Fruit fly (Drosophila melanogaster) whole organism, embryonic: ENCODE data around the gene CG12009.

Source experiments
- Adf1 ChIP-seq: fragments of 200-800 bp; sonication (Bioruptor generic); IDR thresholded peaks from 2 replicates; pipeline ENCODE4 v1.3.6; 2022; ENCODE audit warnings: missing biosample characterization, missing genetic modification characterization
- Antp ChIP-seq: fragments of 200-800 bp; sonication (Bioruptor generic); optimal IDR thresholded peaks from 3 replicates; lab custom pipeline; 2016; ENCODE audit warnings: missing biosample characterization, missing genetic modification characterization
- Awh ChIP-seq: fragments of 200-800 bp; sonication (Bioruptor generic); IDR thresholded peaks from 2 replicates; pipeline ENCODE4, ENCODE4 v1.3.6; 2022; ENCODE audit warnings: missing biosample characterization, missing genetic modification characterization
- B-H2 ChIP-seq: fragments of 200-800 bp; sonication (Bioruptor generic); optimal IDR thresholded peaks from 2 replicates; lab custom pipeline; 2018; ENCODE audit warnings: missing biosample characterization, mild to moderate bottlenecking, missing genetic modification characterization
- CG10321 ChIP-seq: fragments of 200-800 bp; sonication (Bioruptor generic); IDR thresholded peaks from 2 replicates; pipeline ENCODE4 v1.3.6; 2022; ENCODE audit warnings: missing biosample characterization, missing genetic modification characterization
- CG10543 ChIP-seq: fragments of 200-800 bp; sonication (Bioruptor generic); optimal IDR thresholded peaks from 3 replicates; lab custom pipeline; 2017; ENCODE audit warnings: missing biosample characterization, mild to moderate bottlenecking, missing genetic modification characterization, moderate library complexity
- CG12071 ChIP-seq: fragments of 200-800 bp; sonication (Bioruptor generic); optimal IDR thresholded peaks from 3 replicates; lab custom pipeline; 2018; ENCODE audit warnings: missing biosample characterization, mild to moderate bottlenecking, missing genetic modification characterization
- CG13296 ChIP-seq: fragments of 200-800 bp; sonication (Bioruptor generic); optimal IDR thresholded peaks from 3 replicates; lab custom pipeline; 2018; ENCODE audit warnings: missing biosample characterization, mild to moderate bottlenecking, missing genetic modification characterization
- CG15269 ChIP-seq: fragments of 200-800 bp; sonication (Bioruptor generic); optimal IDR thresholded peaks from 2 replicates; lab custom pipeline; 2018; ENCODE audit warnings: missing biosample characterization, mild to moderate bottlenecking, missing genetic modification characterization, moderate library complexity
- CG16779 ChIP-seq: fragments of 200-800 bp; sonication (Bioruptor generic); IDR thresholded peaks from 2 replicates; pipeline ENCODE4 v1.3.6; 2022; ENCODE audit warnings: missing biosample characterization, missing genetic modification characterization
- CG17385 ChIP-seq: fragments of 200-800 bp; sonication (Bioruptor generic); optimal IDR thresholded peaks from 3 replicates; lab custom pipeline; 2018; ENCODE audit warnings: missing biosample characterization, mild to moderate bottlenecking, missing genetic modification characterization
- CG18011 ChIP-seq: fragments of 200-800 bp; sonication (Bioruptor generic); optimal IDR thresholded peaks from 2 replicates; lab custom pipeline; 2017; ENCODE audit warnings: missing biosample characterization, missing genetic modification characterization, mild to moderate bottlenecking, moderate library complexity, missing genotype
- CG2712 ChIP-seq: fragments of 200-800 bp; optimal IDR thresholded peaks from 3 replicates; lab custom pipeline; 2019; ENCODE audit warnings: missing biosample characterization, mild to moderate bottlenecking, missing genetic modification characterization, moderate library complexity
- CG2875 ChIP-seq: fragments of 200-800 bp; sonication (Bioruptor generic); optimal IDR thresholded peaks from 2 replicates; lab custom pipeline; 2017; ENCODE audit warnings: missing biosample characterization, mild to moderate bottlenecking, missing genetic modification characterization, missing genetic modification reagents
- CG2889 ChIP-seq: fragments of 200-800 bp; sonication (Bioruptor generic); IDR thresholded peaks from 3 replicates; pipeline ENCODE4 v1.3.6; 2022; ENCODE audit warnings: missing biosample characterization, missing genetic modification characterization
- CG4707 ChIP-seq: fragments of 200-800 bp; sonication (Bioruptor generic); optimal IDR thresholded peaks from 2 replicates; lab custom pipeline; 2018; ENCODE audit warnings: missing biosample characterization, mild to moderate bottlenecking, missing genetic modification characterization, moderate library complexity
- CG4820 ChIP-seq: fragments of 200-800 bp; sonication (Bioruptor generic); optimal IDR thresholded peaks from 3 replicates; lab custom pipeline; 2016; ENCODE audit warnings: missing biosample characterization, missing genetic modification characterization
- CG7271 ChIP-seq: fragments of 200-800 bp; sonication (Bioruptor generic); optimal IDR thresholded peaks from 2 replicates; lab custom pipeline; 2018; ENCODE audit warnings: missing biosample characterization, mild to moderate bottlenecking, missing genetic modification characterization, moderate library complexity
- CG9215 ChIP-seq: fragments of 200-800 bp; sonication (Bioruptor generic); IDR thresholded peaks from 2 replicates; pipeline ENCODE4 v1.3.6; 2022; ENCODE audit warnings: missing biosample characterization, missing genetic modification characterization
- CG9727 ChIP-seq: fragments of 200-800 bp; sonication (Bioruptor generic); optimal IDR thresholded peaks from 3 replicates; lab custom pipeline; 2017; ENCODE audit warnings: missing biosample characterization, mild to moderate bottlenecking, missing genetic modification characterization
- CG9817 ChIP-seq: fragments of 200-800 bp; sonication (Bioruptor generic); optimal IDR thresholded peaks from 2 replicates; lab custom pipeline; 2018; ENCODE audit warnings: missing biosample characterization, mild to moderate bottlenecking, missing genetic modification characterization, moderate library complexity
- Chrac-16 ChIP-seq: fragments of 200-800 bp; sonication (Bioruptor generic); optimal IDR thresholded peaks from 3 replicates; lab custom pipeline; 2016; ENCODE audit warnings: missing biosample characterization, missing genetic modification characterization
- Dad ChIP-seq: fragments of 200-800 bp; sonication (Bioruptor generic); optimal IDR thresholded peaks from 3 replicates; lab custom pipeline; 2016; ENCODE audit warnings: missing biosample characterization, missing genetic modification characterization
- Dfd ChIP-seq, 2 experiments: fragments of >200 bp; optimal IDR thresholded peaks; 2 replicates each; lab custom pipeline; 2017; ENCODE audit warnings: missing biosample characterization in 2 of 2, missing genetic modification characterization in 2 of 2
- Drgx ChIP-seq: fragments of 200-800 bp; sonication (Bioruptor generic); IDR thresholded peaks from 2 replicates; pipeline ENCODE4 v1.3.6; 2022; ENCODE audit warnings: missing biosample characterization, missing genetic modification characterization
- Eip74EF ChIP-seq, 2 experiments: fragments of 200-800 bp in 1 of 2; fragments of >200 bp in 1 of 2; sonication (Bioruptor generic) in 1 of 2; optimal IDR thresholded peaks; 2 replicates each; lab custom pipeline; 2017 to 2019; ENCODE audit warnings: missing biosample characterization in 2 of 2, missing genetic modification characterization in 2 of 2, mild to moderate bottlenecking in 1 of 2, moderate library complexity in 1 of 2
- Fer2 ChIP-seq: fragments of 200-800 bp; sonication (Bioruptor generic); optimal IDR thresholded peaks from 2 replicates; lab custom pipeline; 2018; ENCODE audit warnings: missing biosample characterization, mild to moderate bottlenecking, missing genetic modification characterization, moderate library complexity
- HLH54F ChIP-seq: fragments of 200-800 bp; sonication (Bioruptor generic); optimal IDR thresholded peaks from 3 replicates; lab custom pipeline; 2016; ENCODE audit warnings: missing biosample characterization, missing genetic modification characterization
- HmgD ChIP-seq: fragments of 200-800 bp; sonication (Bioruptor generic); optimal IDR thresholded peaks from 3 replicates; lab custom pipeline; 2016; ENCODE audit warnings: missing biosample characterization, missing genetic modification characterization
- Mad ChIP-seq: fragments of 200-800 bp; sonication (Bioruptor generic); optimal IDR thresholded peaks from 2 replicates; lab custom pipeline; 2016; ENCODE audit warnings: missing biosample characterization, missing genetic modification characterization
- Med ChIP-seq: fragments of 200-800 bp; sonication (Bioruptor generic); peaks from one replicate; lab custom pipeline; 2016; ENCODE audit warnings: missing biosample characterization, missing genetic modification characterization, mild to moderate bottlenecking, inconsistent platforms, moderate library complexity
- Neu2 ChIP-seq: fragments of 200-800 bp; sonication (Bioruptor generic); optimal IDR thresholded peaks from 3 replicates; lab custom pipeline; 2016; ENCODE audit warnings: missing biosample characterization, missing genetic modification characterization, borderline replicate concordance
- Optix ChIP-seq: fragments of 200-800 bp; sonication (Bioruptor generic); IDR thresholded peaks from 3 replicates; pipeline ENCODE4 v1.3.6; 2022; ENCODE audit warnings: missing biosample characterization, missing genetic modification characterization
- Xrp1 ChIP-seq: fragments of 200-800 bp; sonication (Bioruptor generic); IDR thresholded peaks from 2 replicates; pipeline ENCODE4 v1.3.6; 2022; ENCODE audit warnings: missing biosample characterization, missing genetic modification characterization
- ab ChIP-seq: fragments of 200-800 bp; sonication (Bioruptor generic); optimal IDR thresholded peaks from 2 replicates; lab custom pipeline; 2016; ENCODE audit warnings: missing biosample characterization, missing genetic modification characterization
- amos ChIP-seq: fragments of 200-800 bp; sonication (Bioruptor generic); IDR thresholded peaks from 2 replicates; pipeline ENCODE4 v1.3.6; 2022; ENCODE audit warnings: missing biosample characterization, missing genetic modification characterization; ENCODE audit not compliant: partially characterized antibody
- cg ChIP-seq: fragments of 200-800 bp; sonication (Bioruptor generic); optimal IDR thresholded peaks from 3 replicates; lab custom pipeline; 2019; ENCODE audit warnings: missing biosample characterization, mild to moderate bottlenecking, missing genetic modification characterization, moderate library complexity
- dimm ChIP-seq: fragments of 200-800 bp; sonication (Bioruptor generic); IDR thresholded peaks from 2 replicates; pipeline ENCODE4 v1.3.6; 2022; ENCODE audit warnings: missing biosample characterization, missing genetic modification characterization
- dpn ChIP-seq, 2 experiments: fragments of 200-800 bp; sonication (Bioruptor generic); optimal IDR thresholded peaks; 3 replicates each; lab custom pipeline; 2016; ENCODE audit warnings: missing biosample characterization in 2 of 2, missing genetic modification characterization in 2 of 2
- gfzf ChIP-seq: fragments of 200-800 bp; sonication (Bioruptor generic); optimal IDR thresholded peaks from 2 replicates; lab custom pipeline; 2016; ENCODE audit warnings: missing biosample characterization, mild to moderate bottlenecking, missing genetic modification characterization, moderate library complexity
- hbn ChIP-seq: fragments of 200-800 bp; sonication (Bioruptor generic); IDR thresholded peaks from 2 replicates; pipeline ENCODE4 v1.3.6; 2022; ENCODE audit warnings: missing biosample characterization, missing genetic modification characterization; ENCODE audit not compliant: partially characterized antibody
- ind ChIP-seq: fragments of 200-800 bp; sonication (Bioruptor generic); optimal IDR thresholded peaks from 3 replicates; lab custom pipeline; 2016; ENCODE audit warnings: missing biosample characterization, missing genetic modification characterization
- kah ChIP-seq: fragments of 200-800 bp; sonication (Bioruptor generic); optimal IDR thresholded peaks from 2 replicates; lab custom pipeline; 2018; ENCODE audit warnings: missing biosample characterization, mild to moderate bottlenecking, missing genetic modification characterization
- p53 ChIP-seq: fragments of 200-800 bp; sonication (Bioruptor generic); optimal IDR thresholded peaks from 2 replicates; lab custom pipeline; 2016; ENCODE audit warnings: missing biosample characterization, missing genetic modification characterization
- ro ChIP-seq: fragments of 200-800 bp; sonication (Bioruptor generic); IDR thresholded peaks from 2 replicates; pipeline ENCODE4 v1.3.6; 2022; ENCODE audit warnings: missing biosample characterization, missing genetic modification characterization
- schlank ChIP-seq: fragments of 200-800 bp; sonication (Bioruptor generic); optimal IDR thresholded peaks from 2 replicates; lab custom pipeline; 2018; ENCODE audit warnings: missing biosample characterization, mild to moderate bottlenecking, missing genetic modification characterization
- seq ChIP-seq: fragments of 200-800 bp; sonication (Bioruptor generic); IDR thresholded peaks from 2 replicates; pipeline ENCODE4 v1.3.6; 2022; ENCODE audit warnings: missing biosample characterization, missing genetic modification characterization
- sisA ChIP-seq: fragments of 200-800 bp; sonication (Bioruptor generic); IDR thresholded peaks from 2 replicates; pipeline ENCODE4 v1.3.6; 2022; ENCODE audit warnings: missing biosample characterization, missing genetic modification characterization
- slp2 ChIP-seq: fragments of 200-800 bp; sonication (Bioruptor generic); optimal IDR thresholded peaks from 2 replicates; lab custom pipeline; 2016; ENCODE audit warnings: missing biosample characterization, missing genetic modification characterization
- wor ChIP-seq: fragments of 200-800 bp; sonication (Bioruptor generic); IDR thresholded peaks from 2 replicates; pipeline ENCODE4 v1.3.6; 2022; ENCODE audit warnings: missing biosample characterization, missing genetic modification characterization

CG12009 gene

DNA sequence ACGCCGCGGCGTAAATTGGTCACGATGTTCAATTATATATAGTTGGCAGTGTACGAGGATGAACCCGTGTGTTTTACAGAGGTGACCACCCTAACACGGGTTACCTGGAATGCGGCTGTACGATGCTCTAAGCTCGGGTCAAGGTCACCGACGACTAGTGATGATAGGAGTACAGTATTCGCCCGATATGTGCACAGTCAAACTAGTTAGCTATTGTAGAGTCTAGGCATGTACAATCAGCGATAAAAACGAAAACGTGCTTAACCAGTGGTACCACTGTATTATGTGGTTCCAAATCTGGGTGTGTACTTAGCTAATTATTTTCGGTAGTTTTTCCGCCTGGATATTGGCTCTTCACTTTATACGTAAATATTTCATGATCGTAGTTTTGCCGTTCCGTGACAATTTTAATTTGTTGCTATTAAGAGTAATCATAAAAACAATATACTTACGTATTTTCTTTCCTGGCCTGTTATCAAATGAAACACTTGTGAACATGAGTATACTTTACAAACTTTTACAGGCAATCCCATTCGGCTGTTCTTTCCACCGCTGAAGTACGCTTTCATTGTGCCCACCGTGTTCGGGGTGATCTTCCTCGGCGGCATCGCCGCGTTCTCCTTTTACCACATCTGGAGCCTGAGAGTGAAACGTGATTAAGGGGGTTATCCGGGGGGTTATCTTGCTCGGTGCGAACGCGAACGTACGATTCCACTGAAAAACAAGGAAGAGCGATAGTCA, 28.9 kb downstream of the CG12009 start:
- TF ChIP-seq kah (GFP tag; lab: Kevin White, UChicago): no peak
- TF ChIP-seq Dfd (GFP tag; optimal IDR thresholded peaks at IDR 0.05; lab: Kevin White, UChicago): no peak
- TF ChIP-seq sisA (GFP tag; lab: Robert Waterston, UW): 0 out of 2 replicates have a peak, but pooled peaks have one; percentile 18
- TF ChIP-seq Fer2: no peak
- TF ChIP-seq CG9817 (tag; lab: Kevin White, UChicago): peak; percentile 4
- peak; percentile 35 for TF ChIP-seq CG10543 (GFP tag; lab: Kevin White, UChicago)
- TF ChIP-seq Adf1 (GFP tag; lab: Robert Waterston, UW): 0 out of 2 replicates have a peak, but pooled peaks have one; percentile 10
- peak; percentile 39 for TF ChIP-seq ind (GFP tag; lab: Kevin White, UChicago)
- no peak for TF ChIP-seq CG4707 (GFP tag; lab: Kevin White, UChicago)
- no peak for TF ChIP-seq CG2889 (GFP tag; lab: Robert Waterston, UW)
- TF ChIP-seq CG10321 (GFP tag; lab: Robert Waterston, UW): no peak
- TF ChIP-seq CG9215: no peak
- peak; percentile 51 for TF ChIP-seq CG13296 (GFP tag; lab: Kevin White, UChicago)
- TF ChIP-seq Dad: no peak
- no peak for TF ChIP-seq ab (GFP tag; lab: Kevin White, UChicago)
- no peak for TF ChIP-seq CG18011 (GFP tag; lab: Kevin White, UChicago)
- no peak for TF ChIP-seq schlank (tag; lab: Kevin White, UChicago)
- TF ChIP-seq p53: no peak
- TF ChIP-seq ro (GFP tag; lab: Robert Waterston, UW): no peak
- peak; percentile 38 for TF ChIP-seq HLH54F (GFP tag; lab: Kevin White, UChicago)
- TF ChIP-seq seq: no peak
- TF ChIP-seq CG2712 (tag; lab: Kevin White, UChicago): no peak
- TF ChIP-seq wor (GFP tag; lab: Robert Waterston, UW): no peak
- TF ChIP-seq CG9727 (GFP tag; lab: Kevin White, UChicago): no peak
- peak; percentile 34 for TF ChIP-seq Antp (GFP tag; lab: Kevin White, UChicago)
- no peak for TF ChIP-seq Neu2 (GFP tag; lab: Kevin White, UChicago)
- peak; percentile 2 for TF ChIP-seq CG4820 (GFP tag; lab: Kevin White, UChicago)
- TF ChIP-seq HmgD (GFP tag; lab: Kevin White, UChicago): no peak
- peak in 1 of 2 experiments; percentile 58 for TF ChIP-seq Eip74EF (GFP tag; optimal IDR thresholded peaks at IDR 0.05; lab: Kevin White, UChicago)
- no peak for TF ChIP-seq Drgx
- peak; percentile 38 for TF ChIP-seq CG17385 (GFP tag; lab: Kevin White, UChicago)
- peak; percentile 6 to 33 for TF ChIP-seq dpn (GFP tag; optimal IDR thresholded peaks at IDR 0.05; lab: Kevin White, UChicago)
- TF ChIP-seq CG7271: no peak
- no peak for TF ChIP-seq hbn (GFP tag; lab: Robert Waterston, UW)
- TF ChIP-seq dimm (GFP tag; lab: Robert Waterston, UW): no peak
- no peak for TF ChIP-seq Mad (GFP tag; lab: Kevin White, UChicago)
- TF ChIP-seq CG2875 (GFP tag; lab: Kevin White, UChicago): no peak
- TF ChIP-seq cg (GFP tag; lab: Kevin White, UChicago): no peak
- no peak for TF ChIP-seq CG16779 (GFP tag; lab: Robert Waterston, UW)
- peak; percentile 42 for TF ChIP-seq CG12071 (GFP tag; lab: Kevin White, UChicago)
- TF ChIP-seq Xrp1 (GFP tag; lab: Robert Waterston, UW): no peak
- TF ChIP-seq Med (GFP tag; lab: Kevin White, UChicago): peak; percentile 76
- TF ChIP-seq CG15269: peak; percentile 52
- TF ChIP-seq amos (GFP tag; lab: Robert Waterston, UW): no peak
- no peak for TF ChIP-seq gfzf (GFP tag; lab: Kevin White, UChicago)
- TF ChIP-seq slp2 (GFP tag; lab: Kevin White, UChicago): no peak
- TF ChIP-seq Awh (GFP tag; lab: Robert Waterston, UW): no peak
- TF ChIP-seq B-H2 (GFP tag; lab: Kevin White, UChicago): no peak
- TF ChIP-seq Optix: no peak
- no peak for TF ChIP-seq Chrac-16
